Fruit fly (Drosophila melanogaster) whole organism, embryonic: ENCODE results near the gene LIMK1.

Source experiments
- B-H2 ChIP-seq: fragments of 200-800 bp; sonication (Bioruptor generic); optimal IDR thresholded peaks from 2 replicates; lab custom pipeline; 2018; ENCODE audit warnings: missing biosample characterization, mild to moderate bottlenecking, missing genetic modification characterization
- CG10274 ChIP-seq: fragments of 200-800 bp; sonication (Bioruptor generic); optimal IDR thresholded peaks from 3 replicates; lab custom pipeline; 2017; ENCODE audit warnings: missing biosample characterization, mild to moderate bottlenecking, missing genetic modification characterization
- CG10979 ChIP-seq: fragments of 200-800 bp; sonication (Bioruptor generic); optimal IDR thresholded peaks from 2 replicates; lab custom pipeline; 2018; ENCODE audit warnings: missing biosample characterization, mild to moderate bottlenecking, missing genetic modification characterization, moderate library complexity
- CG16815 ChIP-seq: fragments of 200-800 bp; sonication (Bioruptor generic); optimal IDR thresholded peaks from 3 replicates; lab custom pipeline; 2017; ENCODE audit warnings: missing biosample characterization, mild to moderate bottlenecking, missing genetic modification characterization
- CG17612 ChIP-seq: fragments of 200-800 bp; sonication (Bioruptor generic); IDR thresholded peaks from 2 replicates; pipeline ENCODE4 v1.3.6; 2022; ENCODE audit warnings: missing biosample characterization, missing genetic modification characterization
- CG30403 ChIP-seq: fragments of 200-800 bp; sonication (Bioruptor generic); optimal IDR thresholded peaks from 3 replicates; lab custom pipeline; 2016; ENCODE audit warnings: missing biosample characterization, missing genetic modification characterization
- CG3065 ChIP-seq: fragments of 200-800 bp; sonication (Bioruptor generic); optimal IDR thresholded peaks from 2 replicates; lab custom pipeline; 2016; ENCODE audit warnings: missing biosample characterization, missing genetic modification characterization
- CG31365 ChIP-seq: fragments of 200-800 bp; sonication (Bioruptor generic); optimal IDR thresholded peaks from 2 replicates; lab custom pipeline; 2018; ENCODE audit warnings: missing biosample characterization, mild to moderate bottlenecking, missing genetic modification characterization
- CG31388 ChIP-seq: fragments of 200-800 bp; sonication (Bioruptor generic); optimal IDR thresholded peaks from 2 replicates; lab custom pipeline; 2016; ENCODE audit warnings: missing biosample characterization, missing genetic modification characterization
- CG32772 ChIP-seq: fragments of 200-800 bp; sonication (Bioruptor generic); IDR thresholded peaks from 2 replicates; pipeline ENCODE4 v1.3.6; 2022; ENCODE audit warnings: missing biosample characterization, missing genetic modification characterization
- CG4360 ChIP-seq: fragments of 200-800 bp; sonication (Bioruptor generic); IDR thresholded peaks from 2 replicates; pipeline ENCODE4 v1.3.6; 2022; ENCODE audit warnings: missing biosample characterization, missing genetic modification characterization
- CG4424 ChIP-seq: fragments of 200-800 bp; sonication (Bioruptor generic); optimal IDR thresholded peaks from 3 replicates; lab custom pipeline; 2016; ENCODE audit warnings: missing biosample characterization, missing genetic modification characterization
- CG7839 ChIP-seq: fragments of 200-800 bp; sonication (Bioruptor generic); optimal IDR thresholded peaks from 3 replicates; lab custom pipeline; 2018; ENCODE audit warnings: missing biosample characterization, mild to moderate bottlenecking, missing genetic modification characterization, moderate library complexity
- CG8924 ChIP-seq: fragments of 200-800 bp; optimal IDR thresholded peaks from 3 replicates; lab custom pipeline; 2019; ENCODE audit warnings: missing biosample characterization, mild to moderate bottlenecking, missing genetic modification characterization, moderate library complexity
- CG9727 ChIP-seq: fragments of 200-800 bp; sonication (Bioruptor generic); optimal IDR thresholded peaks from 3 replicates; lab custom pipeline; 2017; ENCODE audit warnings: missing biosample characterization, mild to moderate bottlenecking, missing genetic modification characterization
- Fer1 ChIP-seq: fragments of 200-800 bp; sonication (Bioruptor generic); optimal IDR thresholded peaks from 2 replicates; lab custom pipeline; 2017; ENCODE audit warnings: missing biosample characterization, mild to moderate bottlenecking, missing genetic modification characterization
- Hr51 ChIP-seq, 2 experiments: fragments of 200-800 bp; sonication (Bioruptor generic); optimal IDR thresholded peaks; 2 replicates in 1 of 2; 3 replicates in 1 of 2; lab custom pipeline; 2016 to 2018; ENCODE audit warnings: missing biosample characterization in 2 of 2, missing genetic modification characterization in 2 of 2, mild to moderate bottlenecking in 1 of 2, moderate library complexity in 1 of 2
- Trl ChIP-seq, 3 experiments: fragments of >200 bp in 2 of 3; fragments of 200-800 bp in 1 of 3; sonication (Bioruptor generic) in 1 of 3; optimal IDR thresholded peaks; 2 replicates in 1 of 3; 3 replicates in 2 of 3; lab custom pipeline; 2016 to 2017; ENCODE audit warnings: missing biosample characterization in 1 of 3, missing genetic modification characterization in 1 of 3
- YL-1 ChIP-seq: fragments of 200-800 bp; sonication (Bioruptor generic); optimal IDR thresholded peaks from 3 replicates; lab custom pipeline; 2017; ENCODE audit warnings: missing biosample characterization, mild to moderate bottlenecking, missing genetic modification characterization
- al ChIP-seq: fragments of 200-800 bp; sonication (Bioruptor generic); IDR thresholded peaks from 2 replicates; pipeline ENCODE4 v1.3.6; 2022; ENCODE audit warnings: missing biosample characterization, missing genetic modification characterization
- bbx ChIP-seq: fragments of 200-800 bp; sonication (Bioruptor generic); IDR thresholded peaks from 2 replicates; pipeline ENCODE4 v1.3.6; 2022; ENCODE audit warnings: missing biosample characterization, missing genetic modification characterization; ENCODE audit not compliant: partially characterized antibody
- cg ChIP-seq: fragments of 200-800 bp; sonication (Bioruptor generic); optimal IDR thresholded peaks from 3 replicates; lab custom pipeline; 2019; ENCODE audit warnings: missing biosample characterization, mild to moderate bottlenecking, missing genetic modification characterization, moderate library complexity
- ci ChIP-seq: fragments of 200-800 bp; sonication (Bioruptor generic); IDR thresholded peaks from 3 replicates; pipeline ENCODE4 v1.3.6; 2022; ENCODE audit warnings: missing biosample characterization, missing genetic modification characterization
- dpn ChIP-seq, 2 experiments: fragments of 200-800 bp; sonication (Bioruptor generic); optimal IDR thresholded peaks; 3 replicates each; lab custom pipeline; 2016; ENCODE audit warnings: missing biosample characterization in 2 of 2, missing genetic modification characterization in 2 of 2
- exex ChIP-seq: fragments of 200-800 bp; sonication (Bioruptor generic); optimal IDR thresholded peaks from 4 replicates; lab custom pipeline; 2018; ENCODE audit warnings: missing biosample characterization, mild to moderate bottlenecking, missing genetic modification characterization, moderate library complexity
- fu2 ChIP-seq: fragments of 200-800 bp; sonication (Bioruptor generic); optimal IDR thresholded peaks from 2 replicates; lab custom pipeline; 2016; ENCODE audit warnings: missing biosample characterization, missing genetic modification characterization
- gcm ChIP-seq: fragments of 200-800 bp; sonication (Bioruptor generic); optimal IDR thresholded peaks from 2 replicates; lab custom pipeline; 2019; ENCODE audit warnings: missing biosample characterization, mild to moderate bottlenecking, missing genetic modification characterization, moderate library complexity
- grau ChIP-seq: fragments of 200-800 bp; optimal IDR thresholded peaks from 3 replicates; lab custom pipeline; 2019; ENCODE audit warnings: missing biosample characterization, mild to moderate bottlenecking, missing genetic modification characterization, moderate library complexity
- gro ChIP-seq: fragments of 200-800 bp; sonication (Bioruptor generic); optimal IDR thresholded peaks from 2 replicates; lab custom pipeline; 2016; ENCODE audit warnings: missing biosample characterization, missing genetic modification characterization
- kah ChIP-seq: fragments of 200-800 bp; sonication (Bioruptor generic); optimal IDR thresholded peaks from 2 replicates; lab custom pipeline; 2018; ENCODE audit warnings: missing biosample characterization, mild to moderate bottlenecking, missing genetic modification characterization
- lab ChIP-seq: fragments of 200-800 bp; sonication (Bioruptor generic); optimal IDR thresholded peaks from 3 replicates; lab custom pipeline; 2017; ENCODE audit warnings: missing biosample characterization, missing genetic modification characterization, mild to moderate bottlenecking, moderate library complexity, missing genetic modification reagents
- lbe ChIP-seq: fragments of 200-800 bp; sonication (Bioruptor generic); optimal IDR thresholded peaks from 2 replicates; lab custom pipeline; 2016; ENCODE audit warnings: missing biosample characterization, mild to moderate bottlenecking, missing genetic modification characterization
- luna ChIP-seq: fragments of 200-800 bp; sonication (Bioruptor generic); optimal IDR thresholded peaks from 2 replicates; lab custom pipeline; 2016; ENCODE audit warnings: missing biosample characterization, missing genetic modification characterization
- nerfin-1 ChIP-seq: fragments of 200-800 bp; sonication (Bioruptor generic); optimal IDR thresholded peaks from 3 replicates; lab custom pipeline; 2019; ENCODE audit warnings: missing biosample characterization, mild to moderate bottlenecking, missing genetic modification characterization, moderate library complexity
- odd ChIP-seq: fragments of 200-800 bp; sonication (Bioruptor generic); optimal IDR thresholded peaks from 2 replicates; lab custom pipeline; 2017; ENCODE audit warnings: missing biosample characterization, mild to moderate bottlenecking, missing genetic modification characterization
- org-1 ChIP-seq: fragments of 200-800 bp; sonication (Bioruptor generic); optimal IDR thresholded peaks from 2 replicates; lab custom pipeline; 2017; ENCODE audit warnings: missing biosample characterization, missing genetic modification characterization
- pfk ChIP-seq: fragments of 200-800 bp; sonication (Bioruptor generic); optimal IDR thresholded peaks from 2 replicates; lab custom pipeline; 2018; ENCODE audit warnings: missing biosample characterization, mild to moderate bottlenecking, missing genetic modification characterization, moderate library complexity
- pita ChIP-seq: fragments of 200-800 bp; sonication (Bioruptor generic); optimal IDR thresholded peaks from 2 replicates; lab custom pipeline; 2017; ENCODE audit warnings: missing biosample characterization, mild to moderate bottlenecking, missing genetic modification characterization
- repo ChIP-seq: fragments of 200-800 bp; sonication (Bioruptor generic); optimal IDR thresholded peaks from 2 replicates; lab custom pipeline; 2016; ENCODE audit warnings: missing biosample characterization, missing genetic modification characterization
- row ChIP-seq: fragments of 200-800 bp; sonication (Bioruptor generic); IDR thresholded peaks from 3 replicates; pipeline ENCODE4 v1.3.6; 2022; ENCODE audit warnings: missing biosample characterization, missing genetic modification characterization
- sd ChIP-seq: fragments of 200-800 bp; sonication (Bioruptor generic); optimal IDR thresholded peaks from 3 replicates; lab custom pipeline; 2018; ENCODE audit warnings: missing biosample characterization, mild to moderate bottlenecking, missing genetic modification characterization, moderate library complexity
- sens ChIP-seq: fragments of 200-800 bp; sonication (Bioruptor generic); peaks from one replicate; lab custom pipeline; 2016; ENCODE audit warnings: missing biosample characterization, missing genetic modification characterization
- sima ChIP-seq: fragments of 200-800 bp; sonication (Bioruptor generic); optimal IDR thresholded peaks from 2 replicates; lab custom pipeline; 2016; ENCODE audit warnings: missing biosample characterization, missing genetic modification characterization
- sisA ChIP-seq: fragments of 200-800 bp; sonication (Bioruptor generic); IDR thresholded peaks from 2 replicates; pipeline ENCODE4 v1.3.6; 2022; ENCODE audit warnings: missing biosample characterization, missing genetic modification characterization
- sob ChIP-seq: fragments of 200-800 bp; sonication (Bioruptor generic); IDR thresholded peaks from 2 replicates; pipeline ENCODE4 v1.3.6; 2022; ENCODE audit warnings: missing biosample characterization, missing genetic modification characterization
- sqz ChIP-seq: fragments of 200-800 bp; sonication (Bioruptor generic); optimal IDR thresholded peaks from 3 replicates; lab custom pipeline; 2018; ENCODE audit warnings: missing biosample characterization, mild to moderate bottlenecking, missing genetic modification characterization
- sug ChIP-seq: fragments of 200-800 bp; optimal IDR thresholded peaks from 2 replicates; lab custom pipeline; 2019; ENCODE audit warnings: missing biosample characterization, mild to moderate bottlenecking, missing genetic modification characterization, moderate library complexity
- toy ChIP-seq: fragments of 200-800 bp; sonication (Bioruptor generic); IDR thresholded peaks from 2 replicates; pipeline ENCODE4 v1.3.6; 2022; ENCODE audit warnings: missing biosample characterization, missing genetic modification characterization
- tx ChIP-seq: fragments of 200-800 bp; sonication (Bioruptor generic); optimal IDR thresholded peaks from 2 replicates; lab custom pipeline; 2016; ENCODE audit warnings: missing biosample characterization, missing genetic modification characterization
- zen2 ChIP-seq: fragments of 200-800 bp; sonication (Bioruptor generic); IDR thresholded peaks from 3 replicates; pipeline ENCODE4 v1.3.6; 2022; ENCODE audit warnings: missing biosample characterization, missing genetic modification characterization; ENCODE audit not compliant: partially characterized antibody

LIMK1 gene

dm6 chrX:12574666-12575202, 17.3 kb downstream of the LIMK1 start:
- TF ChIP-seq Trl (optimal IDR thresholded peaks at IDR 0.05; lab: Kevin White, UChicago) (peak; percentile 20 to 43), Trl (GFP tag; optimal IDR thresholded peaks at IDR 0.05; lab: Kevin White, UChicago) (no peak), nerfin-1 (tag; lab: Kevin White, UChicago) (peak; percentile 70), CG30403 (no peak), CG32772 (GFP tag; lab: Robert Waterston, UW) (no peak), bbx (GFP tag; lab: Robert Waterston, UW) (0 out of 2 replicates have a peak, but pooled peaks have one; percentile 11), pfk (GFP tag; lab: Kevin White, UChicago) (peak; percentile 99), ci (GFP tag; lab: Robert Waterston, UW) (peak; percentile 56; the same call in 2 of the 3 replicates), CG16815 (GFP tag; lab: Kevin White, UChicago) (no peak), sima (GFP tag; lab: Kevin White, UChicago) (no peak), B-H2 (GFP tag; lab: Kevin White, UChicago) (no peak), repo (no peak), dpn (GFP tag; optimal IDR thresholded peaks at IDR 0.05; lab: Kevin White, UChicago) (peak in 1 of 2 experiments; percentile 26), CG4360 (GFP tag; lab: Robert Waterston, UW) (peak; percentile 76), sug (tag; lab: Kevin White, UChicago) (no peak), CG9727 (GFP tag; lab: Kevin White, UChicago) (no peak), CG7839 (tag; lab: Kevin White, UChicago) (peak; percentile 4), lab (GFP tag; lab: Kevin White, UChicago) (no peak), Fer1 (GFP tag; lab: Kevin White, UChicago) (peak; percentile 2), luna (no peak), CG3065 (no peak), YL-1 (no peak), CG10979 (tag; lab: Kevin White, UChicago) (no peak), CG4424 (no peak), sob (no peak), sqz (GFP tag; lab: Kevin White, UChicago) (peak; percentile 92), toy (GFP tag; lab: Robert Waterston, UW) (no peak), fu2 (no peak), kah (no peak), CG10274 (GFP tag; lab: Kevin White, UChicago) (no peak), sd (tag; lab: Kevin White, UChicago) (peak; percentile 77), odd (GFP tag; lab: Kevin White, UChicago) (no peak), tx (GFP tag; lab: Kevin White, UChicago) (no peak), al (GFP tag; lab: Robert Waterston, UW) (no peak), lbe (GFP tag; lab: Kevin White, UChicago) (peak; percentile 60), CG31365 (no peak), CG31388 (GFP tag; lab: Kevin White, UChicago) (no peak), row (GFP tag; lab: Robert Waterston, UW) (peak; percentile 53; the same call in 2 of the 3 replicates), pita (no peak), grau (tag; lab: Kevin White, UChicago) (peak; percentile 5), sisA (no peak), gcm (GFP tag; lab: Kevin White, UChicago) (peak; percentile 58), CG17612 (GFP tag; lab: Robert Waterston, UW) (no peak), exex (tag; lab: Kevin White, UChicago) (peak; percentile 5), sens (peak; percentile 78), zen2 (GFP tag; lab: Robert Waterston, UW) (0 out of 3 replicates have a peak, but pooled peaks have one; percentile 7), CG8924 (tag; lab: Kevin White, UChicago) (peak; percentile 32), Hr51 (GFP tag; optimal IDR thresholded peaks at IDR 0.05; lab: Kevin White, UChicago) (peak in 1 of 2 experiments; percentile 19), org-1 (GFP tag; lab: Kevin White, UChicago) (no peak), gro (GFP tag; lab: Kevin White, UChicago) (no peak), cg (GFP tag; lab: Kevin White, UChicago) (peak; percentile 77)
